Worm (Caenorhabditis elegans): Measurements from ENCODE around the gene appg-2.

The appg-2 gene

DNA sequence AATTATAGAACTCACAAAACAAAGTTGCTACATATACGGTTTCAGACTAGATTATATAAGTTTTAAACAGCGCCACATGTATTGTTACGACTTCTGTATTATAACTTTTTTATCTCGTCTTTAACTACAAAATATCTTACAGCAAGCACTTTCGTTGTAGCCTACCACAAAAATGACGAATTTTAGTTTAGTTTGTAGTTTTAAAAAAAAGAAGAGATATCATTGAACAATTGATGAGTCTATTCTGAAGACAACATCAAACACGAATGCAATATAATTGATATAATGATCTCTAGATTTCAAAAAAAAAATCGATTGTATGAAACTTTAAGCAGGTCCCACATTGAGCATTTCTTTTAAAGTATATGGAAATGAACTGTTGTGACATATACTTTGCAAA, 13.3 kb downstream of the appg-2 start:
- TF ChIP-seq ztf-26 (tag; optimal IDR thresholded peaks at IDR 0.05) (no peak), aptf-2 (GFP tag; conservative IDR thresholded peaks at IDR 0.05) (no peak), ztf-28 (GFP tag; IDR thresholded peaks at IDR 0.05) (no peak), lsl-1 (GFP tag; optimal IDR thresholded peaks at IDR 0.05) (no peak)

DNA sequence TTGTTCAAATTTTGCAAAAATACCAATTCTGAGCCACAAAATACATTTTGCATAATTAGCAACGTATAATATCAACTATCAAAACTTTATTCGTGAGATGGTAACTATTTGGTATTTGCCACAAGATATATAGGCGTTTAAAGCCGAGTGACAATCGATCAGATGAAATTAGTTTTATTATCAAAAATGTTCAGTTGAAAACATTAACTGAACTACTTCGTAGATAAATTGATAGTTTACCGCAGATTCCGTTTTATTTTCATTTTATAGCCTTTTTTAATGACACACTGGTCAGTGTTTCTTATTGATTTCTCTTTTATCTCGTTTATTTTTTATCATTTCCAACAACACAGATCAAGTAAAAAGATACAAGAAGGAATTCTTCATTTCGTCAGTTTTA, 16.3 kb downstream of the appg-2 start:
- TF ChIP-seq lin-40 (tag; optimal IDR thresholded peaks at IDR 0.05) (no peak), ccch-3 (GFP tag; optimal IDR thresholded peaks at IDR 0.05) (no peak), repo-1 (tag; optimal IDR thresholded peaks at IDR 0.05) (peak; percentile 26), athp-1 (tag; optimal IDR thresholded peaks at IDR 0.05) (no peak), ztf-26 (tag; optimal IDR thresholded peaks at IDR 0.05) (peak; percentile 58), lsl-1 (GFP tag; optimal IDR thresholded peaks at IDR 0.05) (no peak), him-1 (tag; optimal IDR thresholded peaks at IDR 0.05) (no peak), F23B12.7 (tag; optimal IDR thresholded peaks at IDR 0.05; ENCODE audit: insufficient read depth) (no peak), attf-3 (GFP tag; conservative IDR thresholded peaks at IDR 0.05) (no peak)

DNA sequence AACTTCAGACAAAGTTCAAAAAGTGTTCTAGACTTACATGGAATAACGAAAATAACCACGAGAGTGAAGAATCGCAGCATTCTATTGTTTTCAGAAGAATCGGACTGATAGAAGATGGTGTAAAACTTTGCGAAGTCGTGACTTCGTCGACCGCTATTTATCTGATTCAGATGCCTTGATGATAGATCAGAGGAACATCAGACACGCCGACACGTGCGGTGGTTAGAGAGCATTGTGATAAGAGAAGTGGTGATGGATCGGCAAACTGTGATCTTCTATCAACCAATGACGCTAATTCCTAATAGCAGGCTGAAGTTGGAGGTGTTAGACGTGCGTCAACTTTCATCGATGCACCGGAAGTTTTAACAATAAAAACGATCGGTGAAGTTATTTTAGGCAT, 17.3 kb downstream of the appg-2 start:
- no peak for TF ChIP-seq F57A8.1 (GFP tag; optimal IDR thresholded peaks at IDR 0.05)
- TF ChIP-seq hmg-1.2 (GFP tag; IDR thresholded peaks at IDR 0.05): no peak
- no peak for TF ChIP-seq Y53F4B.3 (GFP tag; IDR thresholded peaks at IDR 0.05)
- TF ChIP-seq F37B4.10 (GFP tag; IDR thresholded peaks at IDR 0.05): no peak
- no peak for TF ChIP-seq unc-130 (GFP tag; optimal IDR thresholded peaks at IDR 0.05)
- TF ChIP-seq bed-1 (GFP tag; IDR thresholded peaks at IDR 0.05): no peak
- no peak for TF ChIP-seq snpc-1.3 (tag; optimal IDR thresholded peaks at IDR 0.05; ENCODE audit: insufficient read depth)
- no peak for TF ChIP-seq zfh-2 (GFP tag; conservative IDR thresholded peaks at IDR 0.05)
- TF ChIP-seq egl-18 (GFP tag; IDR thresholded peaks at IDR 0.05): no peak
- no peak for TF ChIP-seq hmg-20 (GFP tag; IDR thresholded peaks at IDR 0.05)
- no peak for TF ChIP-seq nhr-120 (GFP tag; IDR thresholded peaks at IDR 0.05)
- no peak for TF ChIP-seq mcd-1 (GFP tag; IDR thresholded peaks at IDR 0.05)
- TF ChIP-seq lin-40 (tag; optimal IDR thresholded peaks at IDR 0.05): peak; percentile 23
- TF ChIP-seq madf-3 (GFP tag; IDR thresholded peaks at IDR 0.05): no peak
- TF ChIP-seq mxl-1 (tag; optimal IDR thresholded peaks at IDR 0.05): no peak
- no peak for TF ChIP-seq C17E4.6 (GFP tag; IDR thresholded peaks at IDR 0.05)
- no peak for TF ChIP-seq athp-1 (tag; optimal IDR thresholded peaks at IDR 0.05)
- no peak for TF ChIP-seq egl-44 (GFP tag; IDR thresholded peaks at IDR 0.05)
- TF ChIP-seq somi-1 (GFP tag; optimal IDR thresholded peaks at IDR 0.05): peak; percentile 36
- no peak for TF ChIP-seq ceh-58 (GFP tag; IDR thresholded peaks at IDR 0.05)
- peak; percentile 49 for TF ChIP-seq ztf-26 (tag; optimal IDR thresholded peaks at IDR 0.05)
- TF ChIP-seq ceh-79 (tag; optimal IDR thresholded peaks at IDR 0.05): no peak
- no peak for TF ChIP-seq nfya-1 (tag; optimal IDR thresholded peaks at IDR 0.05; ENCODE audit: borderline replicate concordance, insufficient read depth)

DNA sequence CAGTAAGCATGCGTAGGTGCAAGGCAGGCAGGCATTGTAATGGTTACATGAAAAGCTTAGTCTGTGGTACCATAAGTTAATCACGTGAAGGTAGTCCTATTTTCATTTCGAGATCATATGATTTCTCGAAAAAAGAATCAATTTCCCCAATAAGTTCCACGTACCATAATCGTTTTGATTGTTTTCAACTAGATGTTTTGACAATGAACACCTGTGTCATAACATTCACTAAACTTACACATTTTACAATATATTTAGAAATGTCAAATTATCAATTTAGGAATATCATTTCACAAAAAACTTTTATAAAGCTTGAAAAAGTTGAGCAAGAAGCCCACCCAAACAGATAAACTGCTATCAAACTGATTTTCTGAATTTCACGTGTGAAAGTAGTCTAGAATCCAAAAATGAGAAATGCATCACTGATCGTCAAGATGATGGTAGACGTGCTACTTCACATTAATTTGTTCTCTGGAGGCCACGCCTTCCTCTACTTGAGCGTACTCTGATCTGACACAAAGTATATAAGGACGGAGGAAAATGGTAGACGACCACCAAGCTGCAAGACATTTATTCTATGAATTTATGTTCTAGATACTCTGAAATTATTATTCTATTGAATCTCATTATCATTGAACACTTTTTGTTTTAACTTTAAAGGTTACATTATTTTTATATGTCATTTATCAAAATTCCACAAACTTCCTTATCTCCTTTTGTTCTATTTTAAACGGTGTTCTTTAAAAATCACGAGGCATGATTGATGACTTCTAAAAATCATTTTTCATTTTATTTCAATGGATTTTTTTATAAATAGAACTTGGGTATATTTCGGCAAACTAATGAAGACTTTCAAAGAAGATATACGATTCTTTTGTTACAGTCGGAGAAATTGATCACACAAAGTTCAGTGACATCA, 18.3 kb downstream of the appg-2 start, which contains the start of gene F46C5.10:
F46C5.10 (minus strand) TSS at position 51 of the 919 bp plus-strand sequence.
- no peak for TF ChIP-seq nfyb-1 (GFP tag; IDR thresholded peaks at IDR 0.05)
- no peak for TF ChIP-seq Y95B8A.8 (GFP tag; IDR thresholded peaks at IDR 0.05)
- TF ChIP-seq ztf-22 (GFP tag; optimal IDR thresholded peaks at IDR 0.05): no peak
- TF ChIP-seq ama-1 (optimal IDR thresholded peaks at IDR 0.05): peak; percentile 56
- TF ChIP-seq ama-1 (GFP tag; optimal IDR thresholded peaks at IDR 0.05): no peak
- no peak for TF ChIP-seq unc-130 (GFP tag; optimal IDR thresholded peaks at IDR 0.05)
- TF ChIP-seq cebp-1 (GFP tag; IDR thresholded peaks at IDR 0.05): no peak
- TF ChIP-seq cebp-1 (tag; optimal IDR thresholded peaks at IDR 0.05): no peak
- TF ChIP-seq T07F8.4 (tag; optimal IDR thresholded peaks at IDR 0.05): no peak
- no peak for TF ChIP-seq lin-54 (GFP tag; optimal IDR thresholded peaks at IDR 0.05)
- TF ChIP-seq lin-35 (GFP tag; optimal IDR thresholded peaks at IDR 0.05): peak in 1 of 3 experiments; percentile 1
- TF ChIP-seq zim-3 (tag; optimal IDR thresholded peaks at IDR 0.05): no peak
- TF ChIP-seq attf-3 (GFP tag; conservative IDR thresholded peaks at IDR 0.05): no peak
- peak; percentile 5 for TF ChIP-seq lin-40 (tag; optimal IDR thresholded peaks at IDR 0.05)
- no peak for TF ChIP-seq xnd-1 (tag; optimal IDR thresholded peaks at IDR 0.05)
- TF ChIP-seq F33H1.4 (GFP tag; IDR thresholded peaks at IDR 0.05): no peak
